Fruit fly (Drosophila melanogaster) S2 (cell line): ENCODE results near the gene CG42489.

ENCODE experiments used
- CG8478 ChIP-seq: fragments of >200 bp; optimal IDR thresholded peaks from 2 replicates; lab custom pipeline; 2018
- CTCF ChIP-seq, 2 experiments: fragments of >200 bp; optimal IDR thresholded peaks; 2 replicates each; lab custom pipeline; 2018

dm6 chr3R:8673803-8674234 lies 19.3 kb upstream of the CG42489 start, which contains the start of gene mRpL19:
- no peak for TF ChIP-seq CG8478 (lab: Kevin White, UChicago)
- no peak for TF ChIP-seq CTCF (optimal IDR thresholded peaks at IDR 0.05; lab: Kevin White, UChicago)
